Worm (Caenorhabditis elegans): ENCODE results near the gene nspc-16.

Gene nspc-16

ce11 chrX:14502116-14502587, 21.2 kb upstream of the nspc-16 start:
- TF ChIP-seq B0019.2 (GFP tag; conservative IDR thresholded peaks at IDR 0.05) (no peak), Y53G8AR.9 (GFP tag; conservative IDR thresholded peaks at IDR 0.05) (no peak), madf-3 (GFP tag; IDR thresholded peaks at IDR 0.05) (no peak), chd-7 (tag; optimal IDR thresholded peaks at IDR 0.05) (peak; percentile 72), egl-44 (GFP tag; IDR thresholded peaks at IDR 0.05) (0 out of 2 replicates have a peak, but pooled peaks have one; percentile 43), ztf-3 (GFP tag; optimal IDR thresholded peaks at IDR 0.05) (no peak), nfyb-1 (GFP tag; IDR thresholded peaks at IDR 0.05) (0 out of 2 replicates have a peak, but pooled peaks have one; percentile 28), rcor-1 (GFP tag; IDR thresholded peaks at IDR 0.05) (no peak), mcd-1 (GFP tag; IDR thresholded peaks at IDR 0.05) (no peak), hrde-1 (tag; optimal IDR thresholded peaks at IDR 0.05; ENCODE audit: borderline replicate concordance) (no peak), pha-4 (tag; optimal IDR thresholded peaks at IDR 0.05) (peak; percentile 33), K11D2.4 (GFP tag; IDR thresholded peaks at IDR 0.05) (peak; percentile 83), C17E4.6 (GFP tag; IDR thresholded peaks at IDR 0.05) (no peak), lin-35 (GFP tag; optimal IDR thresholded peaks at IDR 0.05) (peak in 1 of 3 experiments; percentile 28), let-526 (GFP tag; IDR thresholded peaks at IDR 0.05) (peak; percentile 74; the same call in 1 of the 2 replicates), dpl-1 (GFP tag; optimal IDR thresholded peaks at IDR 0.05) (no peak), F33H1.4 (GFP tag; IDR thresholded peaks at IDR 0.05) (no peak), ceh-79 (tag; optimal IDR thresholded peaks at IDR 0.05) (no peak), mes-4 (tag; optimal IDR thresholded peaks at IDR 0.05) (no peak), unc-130 (GFP tag; optimal IDR thresholded peaks at IDR 0.05) (no peak), hsf-1 (GFP tag; IDR thresholded peaks at IDR 0.05) (no peak), snpc-1.3 (tag; optimal IDR thresholded peaks at IDR 0.05; ENCODE audit: insufficient read depth) (no peak), lir-1 (GFP tag; conservative IDR thresholded peaks at IDR 0.05) (peak; percentile 66), sdz-38 (tag; optimal IDR thresholded peaks at IDR 0.05) (no peak), snpc-1.1 (tag; optimal IDR thresholded peaks at IDR 0.05; ENCODE audit: insufficient read depth) (no peak), Y95B8A.8 (GFP tag; IDR thresholded peaks at IDR 0.05) (peak; percentile 61; the same call in 1 of the 2 replicates), aptf-2 (GFP tag; conservative IDR thresholded peaks at IDR 0.05) (no peak), ceh-58 (GFP tag; IDR thresholded peaks at IDR 0.05) (no peak), xnd-1 (tag; optimal IDR thresholded peaks at IDR 0.05) (no peak), ztf-22 (GFP tag; optimal IDR thresholded peaks at IDR 0.05) (peak; percentile 91), F49E8.2 (tag; optimal IDR thresholded peaks at IDR 0.05; ENCODE audit: insufficient read depth) (no peak), aptf-3 (GFP tag; IDR thresholded peaks at IDR 0.05) (no peak), cebp-1 (GFP tag; IDR thresholded peaks at IDR 0.05) (peak; percentile 37; the same call in 1 of the 2 replicates), cebp-1 (tag; optimal IDR thresholded peaks at IDR 0.05) (peak; percentile 88), C06A6.2 (GFP tag; conservative IDR thresholded peaks at IDR 0.05) (peak; percentile 74), hmg-20 (GFP tag; IDR thresholded peaks at IDR 0.05) (no peak), F22D6.2 (tag; optimal IDR thresholded peaks at IDR 0.05) (peak; percentile 44), nhr-80 (tag; optimal IDR thresholded peaks at IDR 0.05) (peak; percentile 89), ztf-6 (GFP tag; IDR thresholded peaks at IDR 0.05) (no peak), B0336.3 (GFP tag; IDR thresholded peaks at IDR 0.05) (peak; percentile 76; the same call in 1 of the 2 replicates), akir-1 (GFP tag; optimal IDR thresholded peaks at IDR 0.05) (no peak), F37B4.10 (GFP tag; IDR thresholded peaks at IDR 0.05) (no peak), ztf-26 (tag; optimal IDR thresholded peaks at IDR 0.05) (peak; percentile 88), K12H6.12 (tag; optimal IDR thresholded peaks at IDR 0.05) (peak; percentile 41), nfya-2 (GFP tag; IDR thresholded peaks at IDR 0.05) (no peak), attf-6 (GFP tag; IDR thresholded peaks at IDR 0.05) (no peak), zfh-2 (GFP tag; conservative IDR thresholded peaks at IDR 0.05) (no peak; the same call in 1 of the 2 replicates), tbp1 (GFP tag; optimal IDR thresholded peaks at IDR 0.05) (peak; percentile 43)

Data from whole organism, young adult.